Worm (Caenorhabditis elegans) whole organism, L1 larva: ENCODE measurements around the gene C49H3.4.

Source experiments
- C04F5.9 ChIP-seq: sonication (generic microtip); optimal IDR thresholded peaks from 2 replicates; lab custom pipeline; 2016; ENCODE audit warnings: missing genetic modification characterization, missing compliant biosample characterization
- C16A3.4 ChIP-seq: fragments of 150-350 bp; optimal IDR thresholded peaks from 2 replicates; lab custom pipeline; 2014; ENCODE audit warnings: missing biosample characterization, missing genetic modification characterization
- C34B4.2 ChIP-seq: sonication (generic microtip); optimal IDR thresholded peaks from 2 replicates; lab custom pipeline; 2017; ENCODE audit warnings: mild to moderate bottlenecking, missing genetic modification characterization, missing compliant biosample characterization
- F16B12.6 ChIP-seq: fragments of 150-350 bp; optimal IDR thresholded peaks from 2 replicates; lab custom pipeline; 2014; ENCODE audit warnings: missing biosample characterization, missing genetic modification characterization
- aha-1 ChIP-seq: fragments of 150-350 bp; optimal IDR thresholded peaks from 2 replicates; lab custom pipeline; 2014; ENCODE audit warnings: missing biosample characterization, missing genetic modification characterization
- alr-1 ChIP-seq: fragments of 200-800 bp; sonication (Bioruptor generic); optimal IDR thresholded peaks from 2 replicates; lab custom pipeline; 2018; ENCODE audit warnings: borderline replicate concordance, mild to moderate bottlenecking, missing genetic modification characterization, missing compliant biosample characterization
- aly-2 ChIP-seq: fragments of 150-350 bp; optimal IDR thresholded peaks from 2 replicates; lab custom pipeline; 2014; ENCODE audit warnings: missing biosample characterization, missing genetic modification characterization
- ceh-82 ChIP-seq, 3 experiments: fragments of 150-350 bp in 1 of 3; sonication (generic microtip) in 2 of 3; optimal IDR thresholded peaks; 2 replicates each; lab custom pipeline; 2014 to 2017; ENCODE audit warnings: missing biosample characterization in 3 of 3, missing genetic modification characterization in 3 of 3
- ces-1 ChIP-seq: fragments of 150-350 bp; optimal IDR thresholded peaks from 2 replicates; lab custom pipeline; 2014; ENCODE audit warnings: missing biosample characterization, missing genetic modification reagents, missing genetic modification characterization
- efl-1 ChIP-seq, 4 experiments: fragments of 150-350 bp; optimal IDR thresholded peaks in 3 of 4; peaks in 1 of 4; 1 replicate in 1 of 4; 2 replicates in 3 of 4; lab custom pipeline; 2014; ENCODE audit warnings: missing biosample characterization in 2 of 4, missing genetic modification characterization in 2 of 4, missing genetic modification reagents in 2 of 4
- efl-3 ChIP-seq: fragments of 200-800 bp; sonication (Bioruptor generic); optimal IDR thresholded peaks from 2 replicates; lab custom pipeline; 2018; ENCODE audit warnings: mild to moderate bottlenecking, missing genetic modification characterization, missing compliant biosample characterization
- ets-5 ChIP-seq: fragments of 200-800 bp; sonication (Bioruptor generic); IDR thresholded peaks from 2 replicates; pipeline ENCODE4 v1.3.6; 2022; ENCODE audit warnings: missing genetic modification characterization, missing compliant biosample characterization
- fkh-10 ChIP-seq: sonication (generic microtip); optimal IDR thresholded peaks from 2 replicates; lab custom pipeline; 2017; ENCODE audit warnings: missing biosample characterization, missing genetic modification reagents, missing genetic modification characterization
- fkh-4 ChIP-seq: sonication (generic microtip); optimal IDR thresholded peaks from 2 replicates; lab custom pipeline; 2016; ENCODE audit warnings: missing compliant biosample characterization, missing genetic modification characterization, borderline replicate concordance
- fos-1 ChIP-seq: fragments of 150-350 bp; optimal IDR thresholded peaks from 2 replicates; lab custom pipeline; 2014; ENCODE audit warnings: missing biosample characterization, missing genetic modification characterization
- grh-1 ChIP-seq: fragments of 200-800 bp; sonication (Bioruptor generic); IDR thresholded peaks from 2 replicates; pipeline ENCODE4 v1.3.6; 2022; ENCODE audit warnings: missing genetic modification reagents, missing genetic modification characterization, missing compliant biosample characterization
- hlh-17 ChIP-seq: fragments of 200-800 bp; sonication (Bioruptor generic); optimal IDR thresholded peaks from 2 replicates; lab custom pipeline; 2018; ENCODE audit warnings: missing genetic modification characterization, mild to moderate bottlenecking, missing compliant biosample characterization, moderate library complexity, borderline replicate concordance
- hlh-4 ChIP-seq: sonication (generic microtip); optimal IDR thresholded peaks from 2 replicates; lab custom pipeline; 2016; ENCODE audit warnings: mild to moderate bottlenecking, missing genetic modification characterization, missing compliant biosample characterization
- isw-1 ChIP-seq: fragments of 200-800 bp; sonication (Bioruptor generic); IDR thresholded peaks from 2 replicates; pipeline ENCODE4 v1.3.6; 2022; ENCODE audit warnings: missing genetic modification characterization, missing compliant biosample characterization
- lin-13 ChIP-seq: fragments of 150-350 bp; optimal IDR thresholded peaks from 2 replicates; lab custom pipeline; 2014; ENCODE audit warnings: missing biosample characterization, missing genetic modification reagents, missing genetic modification characterization
- lin-14 ChIP-seq: fragments of 200-800 bp; sonication (Bioruptor generic); optimal IDR thresholded peaks from 2 replicates; lab custom pipeline; 2018; ENCODE audit warnings: mild to moderate bottlenecking, missing genetic modification characterization, moderate library complexity, missing compliant biosample characterization
- lin-35 ChIP-seq, 2 experiments: fragments of 150-350 bp; optimal IDR thresholded peaks; 2 replicates each; lab custom pipeline; 2014; ENCODE audit warnings: missing biosample characterization in 2 of 2, missing genetic modification characterization in 2 of 2, missing genetic modification reagents in 2 of 2
- lin-39 ChIP-seq: fragments of 150-350 bp; optimal IDR thresholded peaks from 2 replicates; lab custom pipeline; 2014; ENCODE audit warnings: missing biosample characterization, missing genetic modification reagents, missing genetic modification characterization
- lir-3 ChIP-seq: sonication (generic microtip); optimal IDR thresholded peaks from 2 replicates; lab custom pipeline; 2016; ENCODE audit warnings: mild to moderate bottlenecking, missing genetic modification characterization, moderate library complexity, missing compliant biosample characterization; ENCODE audit not compliant: poor library complexity
- lsy-2 ChIP-seq, 2 experiments: fragments of 150-350 bp; optimal IDR thresholded peaks; 2 replicates each; lab custom pipeline; 2014; ENCODE audit warnings: missing biosample characterization in 2 of 2, missing genetic modification characterization in 2 of 2
- mab-9 ChIP-seq: fragments of 200-800 bp; sonication (Bioruptor generic); IDR thresholded peaks from 2 replicates; pipeline ENCODE4 v1.3.6; 2022; ENCODE audit warnings: missing genetic modification reagents, missing genetic modification characterization, missing compliant biosample characterization
- mep-1 ChIP-seq: fragments of 150-350 bp; optimal IDR thresholded peaks from 2 replicates; lab custom pipeline; 2014; ENCODE audit warnings: missing biosample characterization, missing genetic modification characterization
- nhr-19 ChIP-seq: fragments of 200-800 bp; sonication (Bioruptor generic); conservative IDR thresholded peaks from 2 replicates; pipeline ENCODE4 v1.3.6; 2022; ENCODE audit warnings: missing genetic modification characterization, missing compliant biosample characterization
- nhr-28 ChIP-seq: fragments of 150-350 bp; optimal IDR thresholded peaks from 2 replicates; lab custom pipeline; 2014; ENCODE audit warnings: missing biosample characterization, missing genetic modification characterization
- nhr-47 ChIP-seq: sonication (generic microtip); optimal IDR thresholded peaks from 2 replicates; lab custom pipeline; 2016; ENCODE audit warnings: mild to moderate bottlenecking, missing genetic modification characterization, moderate library complexity, missing compliant biosample characterization
- nhr-71 ChIP-seq: sonication (generic microtip); optimal IDR thresholded peaks from 2 replicates; lab custom pipeline; 2016; ENCODE audit warnings: mild to moderate bottlenecking, missing genetic modification characterization, moderate library complexity, missing compliant biosample characterization
- nhr-76 ChIP-seq: sonication (generic microtip); optimal IDR thresholded peaks from 2 replicates; lab custom pipeline; 2017; ENCODE audit warnings: missing biosample characterization, missing genetic modification characterization
- nhr-77 ChIP-seq: fragments of 150-350 bp; optimal IDR thresholded peaks from 2 replicates; lab custom pipeline; 2014; ENCODE audit warnings: missing biosample characterization, missing genetic modification characterization
- nhr-84 ChIP-seq: sonication (generic microtip); optimal IDR thresholded peaks from 2 replicates; lab custom pipeline; 2017; ENCODE audit warnings: missing biosample characterization, missing genetic modification characterization
- nhr-85 ChIP-seq: sonication (generic microtip); peaks from one replicate; lab custom pipeline; 2016; ENCODE audit warnings: missing genetic modification characterization, inconsistent platforms, missing compliant biosample characterization
- pag-3 ChIP-seq: sonication (generic microtip); optimal IDR thresholded peaks from 2 replicates; lab custom pipeline; 2017; ENCODE audit warnings: missing genetic modification characterization, mild to moderate bottlenecking, missing compliant biosample characterization, antibody characterized with exemption, borderline replicate concordance; ENCODE audit not compliant: insufficient read depth
- snpc-4 ChIP-seq: fragments of 150-350 bp; optimal IDR thresholded peaks from 2 replicates; lab custom pipeline; 2014; ENCODE audit warnings: missing biosample characterization, missing genetic modification characterization
- sox-4 ChIP-seq: sonication (generic microtip); optimal IDR thresholded peaks from 2 replicates; lab custom pipeline; 2016; ENCODE audit warnings: missing genetic modification characterization, missing compliant biosample characterization
- sptf-1 ChIP-seq: fragments of 150-350 bp; optimal IDR thresholded peaks from 2 replicates; lab custom pipeline; 2014; ENCODE audit warnings: missing biosample characterization, missing genetic modification characterization
- sup-37 ChIP-seq: fragments of 200-800 bp; sonication (Bioruptor generic); optimal IDR thresholded peaks from 2 replicates; lab custom pipeline; 2018; ENCODE audit warnings: mild to moderate bottlenecking, missing genetic modification characterization, missing compliant biosample characterization
- swsn-7 ChIP-seq: sonication (generic microtip); optimal IDR thresholded peaks from 2 replicates; lab custom pipeline; 2016; ENCODE audit warnings: missing genetic modification characterization, missing compliant biosample characterization
- tbx-2 ChIP-seq: sonication (generic microtip); optimal IDR thresholded peaks from 2 replicates; lab custom pipeline; 2016; ENCODE audit warnings: missing genetic modification characterization, missing compliant biosample characterization
- tlp-1 ChIP-seq: fragments of 150-350 bp; optimal IDR thresholded peaks from 2 replicates; lab custom pipeline; 2014; ENCODE audit warnings: missing biosample characterization, missing genetic modification characterization
- unc-30 ChIP-seq: sonication (generic microtip); optimal IDR thresholded peaks from 2 replicates; lab custom pipeline; 2017; ENCODE audit warnings: missing biosample characterization, missing genetic modification characterization
- unc-86 ChIP-seq: sonication (generic microtip); optimal IDR thresholded peaks from 2 replicates; lab custom pipeline; 2016; ENCODE audit warnings: missing genetic modification characterization, missing compliant biosample characterization
- vab-15 ChIP-seq: sonication (generic microtip); optimal IDR thresholded peaks from 2 replicates; lab custom pipeline; 2017; ENCODE audit warnings: missing genotype, mild to moderate bottlenecking, missing genetic modification characterization, missing compliant biosample characterization
- xbp-1 ChIP-seq: sonication (generic microtip); optimal IDR thresholded peaks from 2 replicates; lab custom pipeline; 2016; ENCODE audit warnings: missing genetic modification characterization, missing compliant biosample characterization
- zag-1 ChIP-seq: fragments of 150-350 bp; optimal IDR thresholded peaks from 2 replicates; lab custom pipeline; 2014; ENCODE audit warnings: missing biosample characterization, missing genetic modification characterization
- zip-4 ChIP-seq: fragments of 200-800 bp; sonication (Bioruptor generic); optimal IDR thresholded peaks from 2 replicates; lab custom pipeline; 2018; ENCODE audit warnings: mild to moderate bottlenecking, missing genetic modification characterization, moderate library complexity, missing compliant biosample characterization
- ztf-11 ChIP-seq, 2 experiments: sonication (generic microtip); optimal IDR thresholded peaks; 2 replicates each; lab custom pipeline; 2016 to 2017; ENCODE audit warnings: missing genetic modification characterization in 2 of 2, missing biosample characterization in 1 of 2, missing compliant biosample characterization in 1 of 2

C49H3.4 gene

ce11 chrIV:7902221-7902904 is 12.7 kb upstream of the C49H3.4 start, which contains the start of gene arp-11 (continued):
- TF ChIP-seq ztf-11 (tag; optimal IDR thresholded peaks at IDR 0.05; lab: Kevin White, UChicago) (no peak), mep-1 (tag; lab: Kevin White, UChicago) (peak; percentile 85), sup-37 (GFP tag; lab: Kevin White, UChicago) (no peak), aha-1 (tag; lab: Kevin White, UChicago) (no peak), hlh-4 (tag; lab: Kevin White, UChicago) (no peak), C16A3.4 (tag; lab: Kevin White, UChicago) (peak; percentile 89), ces-1 (no peak), snpc-4 (tag; lab: Kevin White, UChicago) (peak; percentile 47), sox-4 (no peak), ets-5 (no peak), nhr-19 (GFP tag; lab: Robert Waterston, UW) (peak; percentile 70), fkh-4 (no peak), swsn-7 (tag; lab: Kevin White, UChicago) (peak; percentile 72), xbp-1 (peak; percentile 77), lin-14 (GFP tag; lab: Kevin White, UChicago) (peak; percentile 86), zip-4 (no peak), aly-2 (tag; lab: Kevin White, UChicago) (no peak), C34B4.2 (tag; lab: Kevin White, UChicago) (no peak), efl-1 (optimal IDR thresholded peaks at IDR 0.05; lab: Kevin White, UChicago) (peak; percentile 66 to 77), efl-1 (GFP tag; optimal IDR thresholded peaks at IDR 0.05 in 1 of 2; lab: Kevin White, UChicago) (peak; percentile 74 to 95), nhr-77 (peak; percentile 40), mab-9 (GFP tag; lab: Robert Waterston, UW) (no peak), efl-3 (GFP tag; lab: Kevin White, UChicago) (no peak), lin-35 (GFP tag; optimal IDR thresholded peaks at IDR 0.05; lab: Kevin White, UChicago) (peak; percentile 81 to 88), tbx-2 (tag; lab: Kevin White, UChicago) (peak; percentile 64), grh-1 (no peak), isw-1 (GFP tag; lab: Robert Waterston, UW) (peak; percentile 36), tlp-1 (no peak), nhr-47 (peak; percentile 74), pag-3 (tag; lab: Kevin White, UChicago) (no peak), lir-3 (tag; lab: Kevin White, UChicago) (peak; percentile 35), zag-1 (tag; lab: Kevin White, UChicago) (no peak), fos-1 (tag; lab: Kevin White, UChicago) (peak; percentile 21)

ce11 chrIV:7903359-7903758 is 11.7 kb upstream of the C49H3.4 start, which contains the start of gene C49H3.6:
TSS of gene C49H3.6 (plus strand) at chrIV:7903738.
- TF ChIP-seq fos-1 (tag; lab: Kevin White, UChicago) (no peak), mab-9 (GFP tag; lab: Robert Waterston, UW) (no peak), lin-14 (GFP tag; lab: Kevin White, UChicago) (peak; percentile 79), grh-1 (no peak), nhr-71 (tag; lab: Kevin White, UChicago) (peak; percentile 55), lin-39 (tag; lab: Kevin White, UChicago) (no peak), hlh-17 (GFP tag; lab: Kevin White, UChicago) (no peak), nhr-47 (no peak), lin-13 (GFP tag; lab: Kevin White, UChicago) (no peak), swsn-7 (tag; lab: Kevin White, UChicago) (peak; percentile 40), vab-15 (tag; lab: Kevin White, UChicago) (no peak), nhr-85 (tag; lab: Kevin White, UChicago) (no peak), xbp-1 (peak; percentile 5), unc-30 (tag; lab: Kevin White, UChicago) (no peak), sptf-1 (tag; lab: Kevin White, UChicago) (no peak), C04F5.9 (tag; lab: Kevin White, UChicago) (no peak), hlh-4 (tag; lab: Kevin White, UChicago) (no peak), sox-4 (no peak), alr-1 (tag; lab: Kevin White, UChicago) (no peak), C34B4.2 (tag; lab: Kevin White, UChicago) (no peak), fkh-10 (GFP tag; lab: Kevin White, UChicago) (peak; percentile 2), nhr-84 (tag; lab: Kevin White, UChicago) (no peak), nhr-28 (tag; lab: Kevin White, UChicago) (no peak), unc-86 (tag; lab: Kevin White, UChicago) (no peak), nhr-76 (tag; lab: Kevin White, UChicago) (no peak), lsy-2 (tag; optimal IDR thresholded peaks at IDR 0.05; lab: Kevin White, UChicago) (peak in 1 of 2 experiments; percentile 72), ceh-82 (tag; optimal IDR thresholded peaks at IDR 0.05; lab: Kevin White, UChicago) (peak in 1 of 3 experiments; percentile 39), efl-3 (GFP tag; lab: Kevin White, UChicago) (no peak), F16B12.6 (tag; lab: Kevin White, UChicago) (peak; percentile 13)
